Fruit fly (Drosophila melanogaster) whole organism, embryonic: ENCODE data around the gene CG33306.

ENCODE experiments used
- CG10462 ChIP-seq: fragments of 200-800 bp; sonication (Bioruptor generic); optimal IDR thresholded peaks from 2 replicates; lab custom pipeline; 2016; ENCODE audit warnings: missing biosample characterization, missing genetic modification characterization
- CG18764 ChIP-seq: fragments of 200-800 bp; sonication (Bioruptor generic); optimal IDR thresholded peaks from 3 replicates; lab custom pipeline; 2016; ENCODE audit warnings: missing biosample characterization, missing genetic modification characterization
- HHEX ChIP-seq: fragments of 200-800 bp; sonication (Bioruptor generic); optimal IDR thresholded peaks from 3 replicates; lab custom pipeline; 2017; ENCODE audit warnings: missing biosample characterization, mild to moderate bottlenecking, missing genetic modification characterization, missing genetic modification reagents
- Hmr ChIP-seq: fragments of 200-800 bp; sonication (Bioruptor generic); optimal IDR thresholded peaks from 3 replicates; lab custom pipeline; 2017; ENCODE audit warnings: mild to moderate bottlenecking, missing biosample characterization, missing genetic modification reagents, missing genetic modification characterization
- eyg ChIP-seq: fragments of 200-800 bp; sonication (Bioruptor generic); optimal IDR thresholded peaks from 3 replicates; lab custom pipeline; 2016; ENCODE audit warnings: missing biosample characterization, missing genetic modification characterization

DNA sequence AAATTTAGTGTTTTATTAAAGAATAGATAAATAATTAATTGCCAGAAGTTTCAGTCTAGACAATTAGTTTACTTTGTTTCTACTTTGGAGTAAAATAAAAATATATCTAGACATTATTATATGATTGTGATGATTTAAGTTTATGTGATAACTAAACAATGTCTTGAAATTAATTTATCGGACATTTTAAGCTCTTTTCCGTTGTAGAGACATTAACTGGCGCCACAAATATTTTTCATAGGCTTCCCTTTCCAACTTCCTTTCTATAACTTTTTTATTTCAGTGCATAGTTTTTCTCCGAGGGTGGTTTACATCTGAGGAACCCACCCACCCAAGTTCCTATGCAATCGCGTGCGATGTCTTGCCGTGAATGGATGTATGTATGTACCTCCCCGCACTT is 33.2 kb upstream of the CG33306 start:
- TF ChIP-seq eyg (GFP tag; lab: Kevin White, UChicago) (no peak), HHEX (GFP tag; lab: Kevin White, UChicago) (no peak), CG18764 (GFP tag; lab: Kevin White, UChicago) (no peak), Hmr (GFP tag; lab: Kevin White, UChicago) (no peak), CG10462 (GFP tag; lab: Kevin White, UChicago) (no peak)
